Fruit fly (Drosophila melanogaster): Measurements from ENCODE around the gene CG7394.

CG7394 gene

dm6 chr3L:11534391-11535246 lies 27.2 kb upstream of the CG7394 start (continued):
- TF ChIP-seq CG17829 (tag; optimal IDR thresholded peaks at IDR 0.05) (peak; percentile 3), dmrt11E (tag; optimal IDR thresholded peaks at IDR 0.05) (no peak), CG2712 (tag; optimal IDR thresholded peaks at IDR 0.05) (peak; percentile 4), bbx (GFP tag; IDR thresholded peaks at IDR 0.05; ENCODE audit: partially characterized antibody) (0 out of 2 replicates have a peak, but pooled peaks have one; percentile 9), Max (GFP tag; optimal IDR thresholded peaks at IDR 0.05) (no peak), Hr78 (GFP tag; optimal IDR thresholded peaks at IDR 0.05) (no peak), CG18011 (GFP tag; optimal IDR thresholded peaks at IDR 0.05) (no peak), aop (GFP tag; IDR thresholded peaks at IDR 0.05) (no peak), kah (GFP tag; optimal IDR thresholded peaks at IDR 0.05) (no peak), CG32772 (GFP tag; IDR thresholded peaks at IDR 0.05) (no peak), MTF-1 (GFP tag; optimal IDR thresholded peaks at IDR 0.05; ENCODE audit: borderline replicate concordance) (peak; percentile 40), Eip74EF (GFP tag; optimal IDR thresholded peaks at IDR 0.05) (no peak), slbo (GFP tag; IDR thresholded peaks at IDR 0.05) (peak; percentile 50; the same call in 1 of the 2 replicates), CG8478 (optimal IDR thresholded peaks at IDR 0.05) (no peak), vfl (GFP tag; optimal IDR thresholded peaks at IDR 0.05) (no peak), danr (GFP tag; IDR thresholded peaks at IDR 0.05) (no peak), Neu2 (GFP tag; optimal IDR thresholded peaks at IDR 0.05; ENCODE audit: borderline replicate concordance) (no peak), CG12104 (GFP tag; optimal IDR thresholded peaks at IDR 0.05) (no peak), gcm2 (GFP tag; optimal IDR thresholded peaks at IDR 0.05) (no peak), hbn (GFP tag; IDR thresholded peaks at IDR 0.05; ENCODE audit: partially characterized antibody) (peak; percentile 28; the same call in 1 of the 2 replicates), CG1832 (GFP tag; optimal IDR thresholded peaks at IDR 0.05) (peak; percentile 83), CG10366 (GFP tag; IDR thresholded peaks at IDR 0.05) (no peak), HLH4C (GFP tag; IDR thresholded peaks at IDR 0.05; ENCODE audit: partially characterized antibody) (no peak), CG10321 (GFP tag; IDR thresholded peaks at IDR 0.05) (peak; percentile 65; the same call in 1 of the 2 replicates), CG1792 (GFP tag; optimal IDR thresholded peaks at IDR 0.05) (no peak), sob (GFP tag; IDR thresholded peaks at IDR 0.05) (no peak), fu2 (GFP tag; optimal IDR thresholded peaks at IDR 0.05) (no peak), seq (GFP tag; IDR thresholded peaks at IDR 0.05) (no peak), z (GFP tag; IDR thresholded peaks at IDR 0.05) (0 out of 3 replicates have a peak, but pooled peaks have one; percentile 15), Hr39 (optimal IDR thresholded peaks at IDR 0.05) (no peak), zen2 (GFP tag; IDR thresholded peaks at IDR 0.05; ENCODE audit: partially characterized antibody) (0 out of 3 replicates have a peak, but pooled peaks have one; percentile 48), h (optimal IDR thresholded peaks at IDR 0.05) (no peak), br (optimal IDR thresholded peaks at IDR 0.05) (no peak), odd (GFP tag; optimal IDR thresholded peaks at IDR 0.05) (no peak), CG10209 (GFP tag; optimal IDR thresholded peaks at IDR 0.05) (peak; percentile 12), dm (GFP tag; optimal IDR thresholded peaks at IDR 0.05) (no peak), Ravus (GFP tag; IDR thresholded peaks at IDR 0.05) (no peak), gem (tag; optimal IDR thresholded peaks at IDR 0.05) (peak; percentile 61), zfh1 (GFP tag; IDR thresholded peaks at IDR 0.05) (0 out of 3 replicates have a peak, but pooled peaks have one; percentile 11), CrebB (tag; optimal IDR thresholded peaks at IDR 0.05) (no peak), lbe (GFP tag; optimal IDR thresholded peaks at IDR 0.05) (no peak), Dad (GFP tag; optimal IDR thresholded peaks at IDR 0.05) (no peak), CG6854 (GFP tag; optimal IDR thresholded peaks at IDR 0.05) (no peak), NK7.1 (GFP tag; optimal IDR thresholded peaks at IDR 0.05) (no peak), Mad (GFP tag; optimal IDR thresholded peaks at IDR 0.05) (no peak), Hr3 (GFP tag; optimal IDR thresholded peaks at IDR 0.05) (no peak), knrl (GFP tag; IDR thresholded peaks at IDR 0.05; ENCODE audit: partially characterized antibody) (no peak), Dll (GFP tag; IDR thresholded peaks at IDR 0.05; ENCODE audit: partially characterized antibody) (peak; percentile 47; the same call in 2 of the 4 replicates), CG7928 (GFP tag; optimal IDR thresholded peaks at IDR 0.05) (no peak)

Data from whole organism, embryonic.